Fruit fly (Drosophila melanogaster) S2 (cell line): ENCODE results near the gene Npc2b.

Experiments used
- CG8478 ChIP-seq: fragments of >200 bp; optimal IDR thresholded peaks from 2 replicates; lab custom pipeline; 2018
- CTCF ChIP-seq, 2 experiments: fragments of >200 bp; optimal IDR thresholded peaks; 2 replicates each; lab custom pipeline; 2018

dm6 chr3R:14070096-14070495 is 19.2 kb upstream of the Npc2b start:
- no peak for TF ChIP-seq CG8478 (lab: Kevin White, UChicago)
- TF ChIP-seq CTCF (optimal IDR thresholded peaks at IDR 0.05; lab: Kevin White, UChicago), result no peak
